Worm (Caenorhabditis elegans): ENCODE data around the gene C09F12.3.

Gene C09F12.3

ce11 chrX:11042777-11043176, at the start of gene C09F12.3:
TSS of gene C09F12.3 (minus strand) at chrX:11042877.
- TF ChIP-seq tbx-2 (tag; optimal IDR thresholded peaks at IDR 0.05), result no peak
- TF ChIP-seq hmg-11 (tag; optimal IDR thresholded peaks at IDR 0.05), result no peak
- no peak for TF ChIP-seq nhr-11 (tag; optimal IDR thresholded peaks at IDR 0.05)
- no peak for TF ChIP-seq egl-27 (tag; optimal IDR thresholded peaks at IDR 0.05)
- TF ChIP-seq nhr-12 (tag; optimal IDR thresholded peaks at IDR 0.05), result no peak

DNA sequence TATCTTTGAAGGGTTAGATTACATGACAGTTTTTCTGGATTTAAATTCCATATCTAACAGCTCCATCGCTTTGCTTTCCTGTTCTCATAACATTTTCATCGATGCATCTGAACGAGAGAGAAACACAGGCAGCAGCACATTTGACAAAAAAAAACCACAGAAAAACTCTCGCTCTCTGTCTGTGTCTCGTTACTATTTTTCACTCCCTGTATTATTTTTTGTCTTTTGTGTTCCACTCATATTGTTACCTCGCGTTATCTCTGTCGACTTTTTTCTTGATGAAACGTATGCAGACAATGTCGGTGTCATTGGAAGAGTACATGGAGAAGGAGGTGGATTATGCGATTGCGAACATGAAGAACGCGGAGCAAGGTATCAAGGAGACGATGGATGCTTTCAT, 46.3 kb upstream of the C09F12.3 start, which contains the start of gene W04G3.11:
Gene W04G3.11, plus strand, starts transcription at position 244 of the 400 bp plus-strand sequence.
- TF ChIP-seq nhr-23 (tag; optimal IDR thresholded peaks at IDR 0.05), result no peak
- peak; percentile 50 for TF ChIP-seq elt-2 (tag; optimal IDR thresholded peaks at IDR 0.05)
- TF ChIP-seq nhr-77 (tag; optimal IDR thresholded peaks at IDR 0.05), result no peak
- peak; percentile 40 for TF ChIP-seq pqm-1 (tag; optimal IDR thresholded peaks at IDR 0.05)

DNA sequence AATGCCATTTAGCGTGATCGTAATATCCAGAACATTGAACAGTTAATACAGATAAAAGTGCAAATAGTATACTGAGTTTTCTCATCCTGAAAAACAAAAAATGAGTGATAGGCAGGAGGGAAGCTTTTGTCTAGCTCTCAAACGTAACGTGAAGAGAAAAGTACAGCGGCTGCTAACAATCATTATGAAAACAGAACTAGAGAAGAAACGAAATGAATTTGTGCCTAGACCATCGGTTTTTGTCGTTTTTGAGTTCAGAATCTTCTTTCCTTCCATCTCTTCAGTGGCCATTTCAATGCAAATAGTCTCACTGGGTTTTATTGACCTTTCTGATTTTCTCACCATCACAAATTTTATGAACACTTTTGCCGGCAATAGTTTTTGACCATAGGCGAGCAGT, 42.5 kb upstream of the C09F12.3 start, which contains the start of gene W04G3.7:
Gene W04G3.7, minus strand, starts transcription at position 101 of the 400 bp plus-strand sequence.
- TF ChIP-seq fkh-2 (tag; optimal IDR thresholded peaks at IDR 0.05), result no peak
- no peak for TF ChIP-seq fos-1 (tag; optimal IDR thresholded peaks at IDR 0.05)
- TF ChIP-seq mml-1 (tag; optimal IDR thresholded peaks at IDR 0.05), result no peak
- no peak for TF ChIP-seq lin-15B (tag; optimal IDR thresholded peaks at IDR 0.05)
- TF ChIP-seq egl-5 (tag; optimal IDR thresholded peaks at IDR 0.05), result no peak
- TF ChIP-seq hmg-11 (tag; optimal IDR thresholded peaks at IDR 0.05), result no peak
- TF ChIP-seq nhr-67 (tag; optimal IDR thresholded peaks at IDR 0.05), result no peak
- TF ChIP-seq ceh-16 (tag; optimal IDR thresholded peaks at IDR 0.05), result no peak

ce11 chrX:11080170-11080728, 37.6 kb upstream of the C09F12.3 start, which contains the start of gene sulp-7:
TSS of gene sulp-7 (plus strand) at chrX:11080678.
- no peak for TF ChIP-seq fkh-10 (GFP tag; optimal IDR thresholded peaks at IDR 0.05)
- no peak for TF ChIP-seq nhr-76 (tag; optimal IDR thresholded peaks at IDR 0.05)
- no peak for TF ChIP-seq ceh-9 (tag; optimal IDR thresholded peaks at IDR 0.05)
- no peak for TF ChIP-seq egl-5 (tag; optimal IDR thresholded peaks at IDR 0.05)
- no peak for TF ChIP-seq nhr-11 (tag; optimal IDR thresholded peaks at IDR 0.05)
- TF ChIP-seq sea-2 (GFP tag; optimal IDR thresholded peaks at IDR 0.05), result no peak
- TF ChIP-seq nhr-77 (tag; optimal IDR thresholded peaks at IDR 0.05), result no peak
- no peak for TF ChIP-seq ama-1 (optimal IDR thresholded peaks at IDR 0.05)
- no peak for TF ChIP-seq ztf-4 (tag; optimal IDR thresholded peaks at IDR 0.05)
- no peak for TF ChIP-seq fkh-2 (tag; optimal IDR thresholded peaks at IDR 0.05)
- TF ChIP-seq pha-4 (tag; optimal IDR thresholded peaks at IDR 0.05), result peak; percentile 23
- peak; percentile 19 for TF ChIP-seq nfya-1 (tag; optimal IDR thresholded peaks at IDR 0.05; ENCODE audit: insufficient read depth)
- TF ChIP-seq daf-12 (tag; optimal IDR thresholded peaks at IDR 0.05), result no peak
- TF ChIP-seq jun-1 (tag; optimal IDR thresholded peaks at IDR 0.05), result no peak
- no peak for TF ChIP-seq nhr-43 (tag; optimal IDR thresholded peaks at IDR 0.05; ENCODE audit: poor library complexity, severe bottlenecking)
- no peak for TF ChIP-seq nhr-23 (tag; optimal IDR thresholded peaks at IDR 0.05)
- no peak for TF ChIP-seq skn-1 (tag; optimal IDR thresholded peaks at IDR 0.05)
- no peak for TF ChIP-seq unc-39 (tag; optimal IDR thresholded peaks at IDR 0.05)
- TF ChIP-seq elt-2 (tag; optimal IDR thresholded peaks at IDR 0.05), result peak; percentile 57
- no peak for TF ChIP-seq tbx-2 (tag; optimal IDR thresholded peaks at IDR 0.05)
- TF ChIP-seq pqm-1 (tag; optimal IDR thresholded peaks at IDR 0.05), result peak; percentile 42
- no peak for TF ChIP-seq lsy-12 (tag; optimal IDR thresholded peaks at IDR 0.05)
- TF ChIP-seq elt-3 (tag; optimal IDR thresholded peaks at IDR 0.05), result no peak
- TF ChIP-seq snpc-4 (tag; optimal IDR thresholded peaks at IDR 0.05), result no peak
- TF ChIP-seq nhr-237 (tag; optimal IDR thresholded peaks at IDR 0.05), result no peak
- TF ChIP-seq elt-1 (tag; optimal IDR thresholded peaks at IDR 0.05), result no peak
- no peak for TF ChIP-seq unc-62 (GFP tag; optimal IDR thresholded peaks at IDR 0.05)
- TF ChIP-seq ceh-82 (tag; optimal IDR thresholded peaks at IDR 0.05), result no peak
- no peak for TF ChIP-seq ceh-28 (tag; optimal IDR thresholded peaks at IDR 0.05)
- no peak for TF ChIP-seq nhr-12 (tag; optimal IDR thresholded peaks at IDR 0.05)

Measured in whole organism, L3 larva.